Fruit fly (Drosophila melanogaster) whole organism, adult: Measurements from ENCODE around the gene CG15576.

Experiments
- CG5204 ChIP-seq: fragments of 200-800 bp; sonication (Bioruptor generic); optimal IDR thresholded peaks from 2 replicates; lab custom pipeline; 2016; ENCODE audit warnings: missing biosample characterization, missing genetic modification characterization
- CG7101 ChIP-seq: fragments of 200-800 bp; sonication (Bioruptor generic); optimal IDR thresholded peaks from 2 replicates; lab custom pipeline; 2018; ENCODE audit warnings: missing biosample characterization, mild to moderate bottlenecking, missing genetic modification characterization, moderate library complexity
- Clk ChIP-seq: fragments of 200-800 bp; sonication (Bioruptor generic); optimal IDR thresholded peaks from 2 replicates; lab custom pipeline; 2017; ENCODE audit warnings: missing biosample characterization, missing genetic modification characterization
- Crg-1 ChIP-seq: fragments of 200-800 bp; sonication (Bioruptor generic); optimal IDR thresholded peaks from 2 replicates; lab custom pipeline; 2016; ENCODE audit warnings: missing biosample characterization, missing genetic modification characterization
- cic ChIP-seq: fragments of 200-800 bp; sonication (Bioruptor generic); optimal IDR thresholded peaks from 2 replicates; lab custom pipeline; 2017; ENCODE audit warnings: missing biosample characterization, mild to moderate bottlenecking, missing genetic modification characterization, moderate library complexity
- cnc ChIP-seq, 2 experiments: fragments of >200 bp; optimal IDR thresholded peaks; 2 replicates each; lab custom pipeline; 2017
- ovo ChIP-seq: fragments of 200-800 bp; sonication (Bioruptor generic); optimal IDR thresholded peaks from 2 replicates; lab custom pipeline; 2016; ENCODE audit warnings: missing biosample characterization, missing genetic modification characterization
- toe ChIP-seq: fragments of 200-800 bp; sonication (Bioruptor generic); optimal IDR thresholded peaks from 2 replicates; lab custom pipeline; 2016; ENCODE audit warnings: missing biosample characterization, missing genetic modification characterization

- no peak for TF ChIP-seq CG7101 (tag; lab: Kevin White, UChicago)
- no peak for TF ChIP-seq CG5204 (GFP tag; lab: Kevin White, UChicago)
- no peak for TF ChIP-seq Crg-1 (GFP tag; lab: Kevin White, UChicago)
- TF ChIP-seq Clk (GFP tag; lab: Kevin White, UChicago) = no peak
- no peak for TF ChIP-seq cic (GFP tag; lab: Kevin White, UChicago)
- no peak for TF ChIP-seq toe (GFP tag; lab: Kevin White, UChicago)
- no peak for TF ChIP-seq cnc (optimal IDR thresholded peaks at IDR 0.05; lab: Kevin White, UChicago)
- no peak for TF ChIP-seq ovo (GFP tag; lab: Kevin White, UChicago)
Observed at dm6 chrX:4206764-4207163, 45.8 kb downstream of the CG15576 start.
